Worm (Caenorhabditis elegans) whole organism, L2 larva: ENCODE measurements around the gene sli-1.

ENCODE experiments used
- C34F6.9 ChIP-seq: fragments of 150-350 bp; optimal IDR thresholded peaks from 2 replicates; lab custom pipeline; 2014; ENCODE audit warnings: missing biosample characterization, missing genetic modification characterization
- F13H6.1 ChIP-seq: sonication (generic microtip); optimal IDR thresholded peaks from 2 replicates; lab custom pipeline; 2016; ENCODE audit warnings: missing genetic modification characterization, missing compliant biosample characterization
- R02D3.7 ChIP-seq: fragments of 150-350 bp; optimal IDR thresholded peaks from 2 replicates; lab custom pipeline; 2014; ENCODE audit warnings: missing biosample characterization, missing genetic modification characterization
- Y55F3AM.14 ChIP-seq: fragments of 200-800 bp; sonication (Bioruptor generic); optimal IDR thresholded peaks from 2 replicates; lab custom pipeline; 2018; ENCODE audit warnings: mild to moderate bottlenecking, missing genetic modification characterization, missing compliant biosample characterization
- aly-2 ChIP-seq: fragments of 150-350 bp; optimal IDR thresholded peaks from 2 replicates; lab custom pipeline; 2014; ENCODE audit warnings: missing biosample characterization, missing genetic modification characterization
- blmp-1 ChIP-seq: sonication (generic microtip); optimal IDR thresholded peaks from 2 replicates; lab custom pipeline; 2017; ENCODE audit warnings: missing genetic modification characterization, mild to moderate bottlenecking, missing compliant biosample characterization, antibody characterized with exemption, moderate library complexity; ENCODE audit not compliant: insufficient read depth
- ceh-82 ChIP-seq: fragments of 150-350 bp; optimal IDR thresholded peaks from 2 replicates; lab custom pipeline; 2014; ENCODE audit warnings: missing biosample characterization, missing genetic modification characterization
- crh-2 ChIP-seq: sonication (generic microtip); optimal IDR thresholded peaks from 2 replicates; lab custom pipeline; 2017; ENCODE audit warnings: missing biosample characterization, missing genetic modification characterization
- dmd-4 ChIP-seq: sonication (generic microtip); optimal IDR thresholded peaks from 2 replicates; lab custom pipeline; 2017; ENCODE audit warnings: missing biosample characterization, missing genetic modification characterization
- elt-3 ChIP-seq: sonication (generic microtip); optimal IDR thresholded peaks from 2 replicates; lab custom pipeline; 2017; ENCODE audit warnings: missing biosample characterization, missing genetic modification characterization
- fos-1 ChIP-seq: fragments of 150-350 bp; optimal IDR thresholded peaks from 2 replicates; lab custom pipeline; 2014; ENCODE audit warnings: missing biosample characterization, missing genetic modification characterization
- lin-11 ChIP-seq: fragments of 150-350 bp; sonication (generic microtip); optimal IDR thresholded peaks from 2 replicates; lab custom pipeline; 2014; ENCODE audit warnings: missing biosample characterization, missing genetic modification characterization, inconsistent platforms, mixed read lengths
- lin-13 ChIP-seq: fragments of 150-350 bp; optimal IDR thresholded peaks from 2 replicates; lab custom pipeline; 2014; ENCODE audit warnings: missing biosample characterization, missing genetic modification reagents, missing genetic modification characterization
- lin-39 ChIP-seq: fragments of 150-350 bp; optimal IDR thresholded peaks from 2 replicates; lab custom pipeline; 2014; ENCODE audit warnings: missing biosample characterization, missing genetic modification reagents, missing genetic modification characterization
- lsy-2 ChIP-seq, 2 experiments: fragments of 150-350 bp in 1 of 2; sonication (generic microtip) in 1 of 2; optimal IDR thresholded peaks; 2 replicates each; lab custom pipeline; 2014 to 2017; ENCODE audit warnings: missing biosample characterization in 2 of 2, missing genetic modification characterization in 2 of 2
- mbf-1 ChIP-seq: sonication (generic microtip); optimal IDR thresholded peaks from 2 replicates; lab custom pipeline; 2017; ENCODE audit warnings: missing biosample characterization, missing genetic modification characterization
- mdl-1 ChIP-seq, 2 experiments: fragments of 150-350 bp in 1 of 2; sonication (generic microtip) in 1 of 2; optimal IDR thresholded peaks; 2 replicates each; lab custom pipeline; 2017; ENCODE audit warnings: missing biosample characterization in 2 of 2, missing genetic modification characterization in 2 of 2
- nhr-12 ChIP-seq: fragments of 150-350 bp; optimal IDR thresholded peaks from 2 replicates; lab custom pipeline; 2014; ENCODE audit warnings: missing biosample characterization, missing genetic modification characterization
- nhr-129 ChIP-seq: fragments of 150-350 bp; optimal IDR thresholded peaks from 2 replicates; lab custom pipeline; 2014; ENCODE audit warnings: missing biosample characterization, missing genetic modification characterization
- nhr-23 ChIP-seq: fragments of 150-350 bp; optimal IDR thresholded peaks from 2 replicates; lab custom pipeline; 2014; ENCODE audit warnings: missing biosample characterization, missing genetic modification reagents, missing genetic modification characterization
- nhr-77 ChIP-seq: fragments of 150-350 bp; optimal IDR thresholded peaks from 2 replicates; lab custom pipeline; 2014; ENCODE audit warnings: missing biosample characterization, missing genetic modification characterization
- peb-1 ChIP-seq: fragments of 150-350 bp; optimal IDR thresholded peaks from 2 replicates; lab custom pipeline; 2014; ENCODE audit warnings: missing biosample characterization, missing genetic modification characterization
- skn-1 ChIP-seq: sonication (generic microtip); optimal IDR thresholded peaks from 2 replicates; lab custom pipeline; 2017; ENCODE audit warnings: missing biosample characterization, missing genetic modification characterization
- sma-3 ChIP-seq: sonication (generic microtip); optimal IDR thresholded peaks from 2 replicates; lab custom pipeline; 2016; ENCODE audit warnings: missing genetic modification reagents, missing genetic modification characterization, missing compliant biosample characterization
- sma-9 ChIP-seq, 2 experiments: fragments of 150-350 bp in 1 of 2; sonication (generic microtip) in 1 of 2; optimal IDR thresholded peaks; 2 replicates each; lab custom pipeline; 2014 to 2016; ENCODE audit warnings: missing genetic modification characterization in 2 of 2, mild to moderate bottlenecking in 1 of 2, missing biosample characterization in 1 of 2, missing compliant biosample characterization in 1 of 2, missing genetic modification reagents in 1 of 2, moderate library complexity in 1 of 2
- unc-39 ChIP-seq: fragments of 150-350 bp; optimal IDR thresholded peaks from 2 replicates; lab custom pipeline; 2014; ENCODE audit warnings: missing biosample characterization, missing genetic modification characterization
- unc-55 ChIP-seq: fragments of 150-350 bp; sonication (generic microtip); optimal IDR thresholded peaks from 3 replicates; lab custom pipeline; 2014; ENCODE audit warnings: missing biosample characterization, missing genetic modification reagents, missing genetic modification characterization
- unc-62 ChIP-seq: fragments of 150-350 bp; optimal IDR thresholded peaks from 2 replicates; lab custom pipeline; 2014; ENCODE audit warnings: missing biosample characterization, missing genetic modification reagents, missing genetic modification characterization
- zag-1 ChIP-seq: fragments of 150-350 bp; optimal IDR thresholded peaks from 2 replicates; lab custom pipeline; 2014; ENCODE audit warnings: missing biosample characterization, missing genetic modification characterization
- ztf-1 ChIP-seq: fragments of 200-800 bp; sonication (Bioruptor generic); conservative IDR thresholded peaks from 2 replicates; pipeline ENCODE4 v1.3.6; 2022; ENCODE audit warnings: missing genetic modification characterization, missing compliant biosample characterization
- ztf-11 ChIP-seq: sonication (generic microtip); optimal IDR thresholded peaks from 2 replicates; lab custom pipeline; 2017; ENCODE audit warnings: missing biosample characterization, missing genetic modification characterization

The sli-1 gene

DNA sequence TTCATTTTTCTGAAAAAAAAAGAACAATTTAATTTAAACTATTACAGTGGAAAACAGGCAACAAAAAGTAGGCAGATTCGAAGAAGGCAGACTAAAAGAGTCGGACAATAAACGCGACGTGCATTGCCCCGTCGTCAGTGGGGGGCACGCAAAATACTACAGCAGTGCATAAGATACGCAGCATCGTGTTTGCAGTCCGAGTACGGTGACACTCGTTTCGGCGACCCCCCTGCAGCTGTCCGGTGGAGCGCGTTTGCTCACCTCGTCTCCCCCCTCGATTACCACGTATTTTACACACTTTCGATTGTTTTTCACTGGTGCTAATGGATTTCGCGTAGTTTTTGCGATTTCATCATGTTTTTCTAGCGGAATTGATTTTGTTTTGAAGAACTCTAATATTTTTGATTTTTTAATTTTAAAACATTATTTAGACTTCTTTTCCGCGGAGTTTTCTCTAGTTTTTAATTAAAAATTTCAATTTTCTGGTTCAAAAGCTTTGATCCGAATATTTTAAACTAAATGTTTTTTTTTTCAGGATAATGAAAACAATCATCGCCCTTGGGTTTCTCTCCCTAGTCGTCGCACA, 42.4 kb upstream of the sli-1 start, which contains the start of the genes trap-2 and ile-2 (continued):
- TF ChIP-seq lsy-2 (tag; optimal IDR thresholded peaks at IDR 0.05; lab: Kevin White, UChicago) (peak; percentile 91 to 98), crh-2 (tag; lab: Kevin White, UChicago) (peak; percentile 97), F13H6.1 (tag; lab: Kevin White, UChicago) (peak; percentile 91), mdl-1 (tag; optimal IDR thresholded peaks at IDR 0.05; lab: Kevin White, UChicago) (peak; percentile 39 to 64)

DNA sequence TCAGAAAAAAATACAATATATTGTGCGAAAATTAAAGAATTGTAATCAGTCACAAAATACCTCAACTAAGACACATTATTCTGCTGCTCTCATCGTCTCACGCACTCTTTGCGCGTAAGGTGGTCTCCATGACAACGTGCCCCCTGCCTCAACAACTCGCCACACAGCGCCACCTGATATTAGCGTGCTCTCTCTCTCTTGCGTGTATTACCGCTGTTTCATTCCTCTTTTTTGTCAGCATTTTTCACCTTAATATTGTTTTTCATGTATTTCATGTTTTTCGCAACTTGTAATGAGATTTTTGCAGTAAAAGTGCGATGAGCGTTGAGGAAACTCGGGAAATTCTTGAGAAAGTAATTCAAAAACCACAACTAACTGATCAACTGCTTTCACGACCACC, 37.7 kb upstream of the sli-1 start, which contains the start of gene dyf-11:
dyf-11 (plus strand) TSS at position 301 of the 400 bp plus-strand sequence.
- TF ChIP-seq skn-1 (peak; percentile 39), lin-11 (tag; lab: Kevin White, UChicago) (peak; percentile 29), mbf-1 (tag; lab: Kevin White, UChicago) (no peak), dmd-4 (tag; lab: Kevin White, UChicago) (no peak)
- TF ChIP-seq, all 48 proteins: peak for 2

DNA sequence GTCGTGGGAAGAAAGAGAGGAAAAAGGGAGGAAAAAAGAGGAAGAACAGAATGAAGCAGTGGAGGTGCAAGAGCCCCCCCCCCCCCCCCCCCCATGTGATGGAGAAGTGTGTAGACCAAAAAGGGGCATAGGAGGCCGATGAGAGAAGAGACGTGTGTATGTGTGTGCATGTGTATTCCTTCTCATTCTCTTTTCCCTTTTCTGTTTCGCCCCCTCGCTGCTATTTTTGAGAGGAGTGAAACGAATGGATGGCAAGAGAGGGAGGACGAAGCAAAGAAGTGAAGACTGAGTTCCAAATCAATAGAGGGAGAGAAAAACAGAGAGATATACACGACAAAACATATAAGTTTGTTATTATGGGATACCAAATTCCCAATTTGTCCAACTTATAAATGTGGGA, 34.8 kb upstream of the sli-1 start:
- TF ChIP-seq sma-9 (GFP tag; optimal IDR thresholded peaks at IDR 0.05; lab: Kevin White, UChicago): no peak
- TF ChIP-seq sma-9 (tag; optimal IDR thresholded peaks at IDR 0.05; lab: Kevin White, UChicago): no peak
- TF ChIP-seq lsy-2 (tag; optimal IDR thresholded peaks at IDR 0.05; lab: Kevin White, UChicago): peak in 1 of 2 experiments; percentile 34
- TF ChIP-seq unc-55: peak; percentile 76
- no peak for TF ChIP-seq sma-3
- TF ChIP-seq R02D3.7: no peak
- no peak for TF ChIP-seq lin-39 (tag; lab: Kevin White, UChicago)
- TF ChIP-seq blmp-1: no peak
- TF ChIP-seq nhr-129 (tag; lab: Kevin White, UChicago): peak; percentile 57
- TF ChIP-seq lin-11 (tag; lab: Kevin White, UChicago): no peak
- peak; percentile 54 for TF ChIP-seq zag-1 (tag; lab: Kevin White, UChicago)
- TF ChIP-seq C34F6.9: peak; percentile 44
- TF ChIP-seq nhr-23 (tag; lab: Kevin White, UChicago): no peak
- TF ChIP-seq nhr-12 (tag; lab: Kevin White, UChicago): no peak
- TF ChIP-seq dmd-4 (tag; lab: Kevin White, UChicago): no peak
- TF ChIP-seq mdl-1 (tag; optimal IDR thresholded peaks at IDR 0.05; lab: Kevin White, UChicago): peak in 1 of 2 experiments; percentile 30
- no peak for TF ChIP-seq unc-39 (tag; lab: Kevin White, UChicago)
- TF ChIP-seq elt-3 (tag; lab: Kevin White, UChicago): no peak
- TF ChIP-seq Y55F3AM.14 (GFP tag; lab: Kevin White, UChicago): peak; percentile 24
- no peak for TF ChIP-seq fos-1 (tag; lab: Kevin White, UChicago)
- TF ChIP-seq ceh-82: no peak
- peak; percentile 61 for TF ChIP-seq crh-2 (tag; lab: Kevin White, UChicago)
- TF ChIP-seq unc-62: no peak

DNA sequence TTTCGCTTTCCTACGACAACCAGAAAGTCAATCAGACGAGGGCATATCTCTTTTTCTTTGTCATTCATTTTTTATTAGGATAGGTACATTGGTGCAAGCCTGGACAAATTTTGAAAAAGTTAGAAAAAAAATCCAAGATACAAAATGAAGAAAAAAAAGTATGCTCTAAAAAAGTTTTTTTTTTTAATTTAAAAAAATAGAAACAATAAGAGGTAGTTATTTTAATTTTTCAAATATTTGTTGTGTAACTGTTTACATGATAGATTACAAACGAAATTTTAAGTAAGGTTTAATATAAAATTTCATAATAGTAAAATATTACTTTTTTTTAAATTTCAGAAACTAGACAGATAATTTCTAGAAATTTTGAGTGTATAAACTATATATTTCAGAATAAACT, 33.9 kb upstream of the sli-1 start, which contains the start of gene aex-3:
aex-3 (minus strand) TSS at position 101 of the 400 bp plus-strand sequence.
- TF ChIP-seq sma-3 (no peak), nhr-23 (tag; lab: Kevin White, UChicago) (no peak), unc-55 (no peak), R02D3.7 (no peak), nhr-12 (tag; lab: Kevin White, UChicago) (no peak), nhr-77 (tag; lab: Kevin White, UChicago) (no peak), ztf-11 (tag; lab: Kevin White, UChicago) (no peak), sma-9 (GFP tag; optimal IDR thresholded peaks at IDR 0.05; lab: Kevin White, UChicago) (no peak), sma-9 (tag; optimal IDR thresholded peaks at IDR 0.05; lab: Kevin White, UChicago) (no peak), aly-2 (tag; lab: Kevin White, UChicago) (no peak), dmd-4 (tag; lab: Kevin White, UChicago) (no peak), ztf-1 (GFP tag; lab: Robert Waterston, UW) (no peak), mbf-1 (tag; lab: Kevin White, UChicago) (no peak), crh-2 (tag; lab: Kevin White, UChicago) (no peak), lin-13 (GFP tag; lab: Kevin White, UChicago) (no peak), C34F6.9 (no peak), lsy-2 (tag; optimal IDR thresholded peaks at IDR 0.05; lab: Kevin White, UChicago) (no peak), zag-1 (tag; lab: Kevin White, UChicago) (no peak), lin-39 (tag; lab: Kevin White, UChicago) (no peak), peb-1 (tag; lab: Kevin White, UChicago) (no peak), unc-39 (tag; lab: Kevin White, UChicago) (no peak)
